Fruit fly (Drosophila melanogaster) whole organism, embryonic: ENCODE measurements around the gene Ant2.
A peak's percentile ranks its signal among the peaks of the same experiment; 100 is the strongest.

ENCODE experiments used
- Aef1 ChIP-seq: fragments of 200-800 bp; sonication (Bioruptor generic); IDR thresholded peaks from 3 replicates; pipeline ENCODE4 v1.3.6; 2022; ENCODE audit warnings: missing biosample characterization, missing genetic modification characterization
- Blimp-1 ChIP-seq: fragments of 200-800 bp; sonication (Bioruptor generic); optimal IDR thresholded peaks from 3 replicates; lab custom pipeline; 2018; ENCODE audit warnings: missing biosample characterization, missing genetic modification characterization, mild to moderate bottlenecking, moderate library complexity, missing genetic modification reagents
- CG10431 ChIP-seq: fragments of 200-800 bp; sonication (Bioruptor generic); optimal IDR thresholded peaks from 3 replicates; lab custom pipeline; 2018; ENCODE audit warnings: missing biosample characterization, mild to moderate bottlenecking, missing genetic modification characterization
- CG18599 ChIP-seq: fragments of 200-800 bp; sonication (Bioruptor generic); optimal IDR thresholded peaks from 3 replicates; lab custom pipeline; 2017; ENCODE audit warnings: missing biosample characterization, missing genetic modification characterization, mild to moderate bottlenecking, moderate library complexity, missing genetic modification reagents
- CG6689 ChIP-seq: fragments of 200-800 bp; sonication (Bioruptor generic); IDR thresholded peaks from 2 replicates; pipeline ENCODE4 v1.3.6; 2022; ENCODE audit warnings: missing biosample characterization, missing genetic modification characterization
- CG7786 ChIP-seq: fragments of 200-800 bp; sonication (Bioruptor generic); optimal IDR thresholded peaks from 2 replicates; lab custom pipeline; 2016; ENCODE audit warnings: missing biosample characterization, missing genetic modification characterization
- Dll ChIP-seq: fragments of 200-800 bp; sonication (Bioruptor generic); IDR thresholded peaks from 4 replicates; pipeline ENCODE4 v1.3.6; 2022; ENCODE audit warnings: missing biosample characterization, missing genetic modification characterization; ENCODE audit not compliant: partially characterized antibody
- E2f2 ChIP-seq: fragments of 200-800 bp; sonication (Bioruptor generic); IDR thresholded peaks from 2 replicates; pipeline ENCODE4 v1.3.6; 2022; ENCODE audit warnings: missing biosample characterization, missing genetic modification characterization
- Lpt ChIP-seq: fragments of >200 bp; optimal IDR thresholded peaks from 2 replicates; lab custom pipeline; 2018; ENCODE audit warnings: missing biosample characterization, missing genetic modification characterization
- ase ChIP-seq: fragments of 200-800 bp; sonication (Bioruptor generic); IDR thresholded peaks from 3 replicates; pipeline ENCODE4 v1.3.6; 2022; ENCODE audit warnings: missing biosample characterization, missing genetic modification characterization
- maf-S ChIP-seq: fragments of 200-800 bp; sonication (Bioruptor generic); optimal IDR thresholded peaks from 2 replicates; lab custom pipeline; 2016; ENCODE audit warnings: missing biosample characterization, missing genetic modification characterization
- ranshi ChIP-seq: fragments of 200-800 bp; sonication (Bioruptor generic); IDR thresholded peaks from 2 replicates; pipeline ENCODE4 v1.3.6; 2022; ENCODE audit warnings: missing biosample characterization, missing genetic modification characterization
- usp ChIP-seq: fragments of >200 bp; optimal IDR thresholded peaks from 2 replicates; lab custom pipeline; 2017; ENCODE audit warnings: missing biosample characterization, missing genetic modification characterization

DNA sequence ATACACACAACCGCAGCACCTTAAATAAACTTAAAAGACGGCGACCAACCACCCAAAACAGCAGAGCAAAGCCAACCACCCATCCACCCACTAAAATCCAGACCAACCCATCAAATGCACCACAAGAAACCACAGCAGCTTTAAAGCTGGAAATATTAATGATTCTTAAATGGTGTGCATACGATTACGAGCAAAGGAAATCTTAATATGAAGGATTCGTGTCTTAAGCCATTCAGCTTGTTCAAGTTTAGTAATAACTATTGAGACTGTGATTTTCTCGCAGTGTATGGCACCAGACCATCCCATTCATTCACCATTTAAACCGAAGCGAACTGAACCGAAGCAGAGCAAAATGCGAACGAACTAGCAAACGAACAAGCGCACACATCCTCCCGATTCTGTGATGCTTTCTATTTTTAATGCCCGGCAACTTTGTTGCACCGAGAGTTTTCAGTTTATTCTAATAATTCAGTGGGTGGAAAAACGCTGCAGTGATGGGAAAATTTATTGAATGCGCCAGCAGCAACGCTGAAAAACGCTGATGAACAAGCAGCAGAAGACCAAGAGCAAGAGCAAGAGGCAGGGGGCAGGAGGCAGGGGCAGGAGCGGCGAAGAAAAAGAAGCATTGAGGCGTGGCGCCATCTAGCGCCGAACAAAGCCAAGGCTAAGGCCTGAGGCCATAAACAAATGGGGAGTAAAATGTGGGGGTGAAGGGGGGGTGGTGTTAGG is 49.1 kb downstream of the Ant2 start:
- TF ChIP-seq maf-S (GFP tag; lab: Kevin White, UChicago) = peak; percentile 60
- no peak for TF ChIP-seq Lpt (GFP tag; lab: Kevin White, UChicago)
- peak; percentile 82 for TF ChIP-seq CG6689
- no peak for TF ChIP-seq usp
- TF ChIP-seq ase (GFP tag; lab: Robert Waterston, UW) = peak; percentile 84
- TF ChIP-seq CG18599 (GFP tag; lab: Kevin White, UChicago) = peak; percentile 94
- TF ChIP-seq CG10431 (GFP tag; lab: Kevin White, UChicago) = peak; percentile 45
- TF ChIP-seq Aef1 (GFP tag; lab: Robert Waterston, UW) = peak; percentile 82
- TF ChIP-seq ranshi (GFP tag; lab: Robert Waterston, UW) = peak; percentile 82; the same call in 1 of the 2 replicates
- TF ChIP-seq E2f2 (GFP tag; lab: Robert Waterston, UW) = peak; percentile 63; the same call in 1 of the 2 replicates
- TF ChIP-seq Blimp-1 (GFP tag; lab: Kevin White, UChicago) = peak; percentile 90
- TF ChIP-seq CG7786 (GFP tag; lab: Kevin White, UChicago) = peak; percentile 89
- TF ChIP-seq Dll (GFP tag; lab: Robert Waterston, UW) = no peak
